Worm (Caenorhabditis elegans): ENCODE data around the gene F30B5.11.

F30B5.11 gene

ce11 chrIV:4219983-4220382, at the start of gene F30B5.11:
F30B5.11 (minus strand) TSS chrIV:4220083.
- no peak for TF ChIP-seq dao-5 (tag; optimal IDR thresholded peaks at IDR 0.05)
- no peak for TF ChIP-seq W03F9.2 (tag; optimal IDR thresholded peaks at IDR 0.05)
- TF ChIP-seq him-1 (tag; optimal IDR thresholded peaks at IDR 0.05): no peak

ce11 chrIV:4269308-4269707, 49.4 kb upstream of the F30B5.11 start, which contains the start of gene F36A4.3:
F36A4.3 (plus strand) TSS chrIV:4269608.
- TF ChIP-seq W03F9.2 (tag; optimal IDR thresholded peaks at IDR 0.05): no peak
- no peak for TF ChIP-seq him-1 (tag; optimal IDR thresholded peaks at IDR 0.05)
- no peak for TF ChIP-seq dao-5 (tag; optimal IDR thresholded peaks at IDR 0.05)

- TF ChIP-seq dao-5 (tag; optimal IDR thresholded peaks at IDR 0.05) (no peak), W03F9.2 (tag; optimal IDR thresholded peaks at IDR 0.05) (no peak), him-1 (tag; optimal IDR thresholded peaks at IDR 0.05) (no peak)
Measured at ce11 chrIV:4267320-4267719, 47.4 kb upstream of the F30B5.11 start, which contains the start of gene F36A4.4. F36A4.4 (plus strand) TSS chrIV:4267620.

- no peak for TF ChIP-seq W03F9.2 (tag; optimal IDR thresholded peaks at IDR 0.05)
- TF ChIP-seq dao-5 (tag; optimal IDR thresholded peaks at IDR 0.05): no peak
- TF ChIP-seq him-1 (tag; optimal IDR thresholded peaks at IDR 0.05): no peak
Measured at ce11 chrIV:4265951-4266350, 46.1 kb upstream of the F30B5.11 start.

- TF ChIP-seq dao-5 (tag; optimal IDR thresholded peaks at IDR 0.05) (no peak), him-1 (tag; optimal IDR thresholded peaks at IDR 0.05) (no peak), W03F9.2 (tag; optimal IDR thresholded peaks at IDR 0.05) (no peak)
Measured at ce11 chrIV:4265224-4265623, 45.3 kb upstream of the F30B5.11 start, which contains the start of gene F36A4.5. F36A4.5 (plus strand) TSS chrIV:4265524.

- no peak for TF ChIP-seq W03F9.2 (tag; optimal IDR thresholded peaks at IDR 0.05)
- no peak for TF ChIP-seq dao-5 (tag; optimal IDR thresholded peaks at IDR 0.05)
Measured at ce11 chrIV:4264649-4265048, 44.8 kb upstream of the F30B5.11 start.

- TF ChIP-seq dao-5 (tag; optimal IDR thresholded peaks at IDR 0.05): no peak
- TF ChIP-seq him-1 (tag; optimal IDR thresholded peaks at IDR 0.05): no peak
- TF ChIP-seq W03F9.2 (tag; optimal IDR thresholded peaks at IDR 0.05): no peak
Measured at ce11 chrIV:4262993-4263392, 43.1 kb upstream of the F30B5.11 start, which contains the start of gene col-33. col-33 (plus strand) TSS chrIV:4263293.

- TF ChIP-seq W03F9.2 (tag; optimal IDR thresholded peaks at IDR 0.05) (no peak), him-1 (tag; optimal IDR thresholded peaks at IDR 0.05) (no peak), dao-5 (tag; optimal IDR thresholded peaks at IDR 0.05) (no peak)
Measured at ce11 chrIV:4259433-4259832, 39.5 kb upstream of the F30B5.11 start.

ce11 chrIV:4254989-4255582, 35.2 kb upstream of the F30B5.11 start:
- TF ChIP-seq W03F9.2 (tag; optimal IDR thresholded peaks at IDR 0.05) (no peak), dao-5 (tag; optimal IDR thresholded peaks at IDR 0.05) (no peak), him-1 (tag; optimal IDR thresholded peaks at IDR 0.05) (no peak)

ce11 chrIV:4247770-4248169, 27.9 kb upstream of the F30B5.11 start, which contains the start of gene ama-1:
ama-1 (plus strand) TSS chrIV:4248070.
- TF ChIP-seq W03F9.2 (tag; optimal IDR thresholded peaks at IDR 0.05) (no peak), him-1 (tag; optimal IDR thresholded peaks at IDR 0.05) (no peak), dao-5 (tag; optimal IDR thresholded peaks at IDR 0.05) (no peak)

- TF ChIP-seq W03F9.2 (tag; optimal IDR thresholded peaks at IDR 0.05): no peak
Measured at ce11 chrIV:4247334-4247733, 27.5 kb upstream of the F30B5.11 start.

ce11 chrIV:4246493-4246892, 26.6 kb upstream of the F30B5.11 start, which contains the start of gene ttr-20:
ttr-20 (plus strand) TSS chrIV:4246793.
- TF ChIP-seq dao-5 (tag; optimal IDR thresholded peaks at IDR 0.05): no peak
- TF ChIP-seq him-1 (tag; optimal IDR thresholded peaks at IDR 0.05): no peak
- no peak for TF ChIP-seq W03F9.2 (tag; optimal IDR thresholded peaks at IDR 0.05)

ce11 chrIV:4244510-4244909, 24.6 kb upstream of the F30B5.11 start, which contains the start of gene col-34:
col-34 (minus strand) TSS chrIV:4244610.
- TF ChIP-seq W03F9.2 (tag; optimal IDR thresholded peaks at IDR 0.05) (no peak), him-1 (tag; optimal IDR thresholded peaks at IDR 0.05) (no peak), dao-5 (tag; optimal IDR thresholded peaks at IDR 0.05) (no peak)

ce11 chrIV:4243830-4244406, 24.0 kb upstream of the F30B5.11 start:
- no peak for TF ChIP-seq dao-5 (tag; optimal IDR thresholded peaks at IDR 0.05)
- TF ChIP-seq W03F9.2 (tag; optimal IDR thresholded peaks at IDR 0.05): no peak

ce11 chrIV:4236671-4237070, 16.8 kb upstream of the F30B5.11 start:
- TF ChIP-seq dao-5 (tag; optimal IDR thresholded peaks at IDR 0.05) (no peak), W03F9.2 (tag; optimal IDR thresholded peaks at IDR 0.05) (no peak), him-1 (tag; optimal IDR thresholded peaks at IDR 0.05) (no peak)

Data from whole organism, L4/young adult.